Worm (Caenorhabditis elegans) whole organism, late embryonic: ENCODE measurements around the gene wrt-7.

Source experiments
- K02D7.2 ChIP-seq: sonication (generic microtip); optimal IDR thresholded peaks from 2 replicates; lab custom pipeline; 2017; ENCODE audit warnings: mild to moderate bottlenecking, missing genetic modification characterization, missing compliant biosample characterization
- K09A11.1 ChIP-seq: sonication (generic microtip); optimal IDR thresholded peaks from 2 replicates; lab custom pipeline; 2017; ENCODE audit warnings: antibody characterized with exemption, mild to moderate bottlenecking, missing genetic modification characterization, missing compliant biosample characterization; ENCODE audit not compliant: insufficient read depth
- ahr-1 ChIP-seq: sonication (generic microtip); optimal IDR thresholded peaks from 2 replicates; lab custom pipeline; 2016; ENCODE audit warnings: missing genetic modification characterization, missing compliant biosample characterization
- ama-1 ChIP-seq: fragments of 150-350 bp; optimal IDR thresholded peaks from 2 replicates; lab custom pipeline; 2014
- ceh-19 ChIP-seq: fragments of 200-800 bp; sonication (Bioruptor generic); optimal IDR thresholded peaks from 2 replicates; lab custom pipeline; 2018; ENCODE audit warnings: mild to moderate bottlenecking, missing genetic modification characterization, missing compliant biosample characterization
- ceh-22 ChIP-seq: sonication (generic microtip); optimal IDR thresholded peaks from 2 replicates; lab custom pipeline; 2017; ENCODE audit warnings: missing biosample characterization, missing genetic modification characterization
- ceh-30 ChIP-seq: fragments of 150-350 bp; optimal IDR thresholded peaks from 2 replicates; lab custom pipeline; 2014; ENCODE audit warnings: missing biosample characterization, missing genetic modification characterization
- ceh-45 ChIP-seq: fragments of 200-800 bp; sonication (Bioruptor generic); IDR thresholded peaks from 2 replicates; pipeline ENCODE4 v1.3.6; 2022; ENCODE audit warnings: missing genetic modification reagents, missing genetic modification characterization, missing compliant biosample characterization
- ceh-48 ChIP-seq: sonication (generic microtip); optimal IDR thresholded peaks from 2 replicates; lab custom pipeline; 2016; ENCODE audit warnings: missing genetic modification characterization, inconsistent platforms, missing compliant biosample characterization
- ceh-6 ChIP-seq: fragments of 200-800 bp; sonication (Bioruptor generic); optimal IDR thresholded peaks from 2 replicates; lab custom pipeline; 2018; ENCODE audit warnings: mild to moderate bottlenecking, missing genetic modification characterization, missing compliant biosample characterization
- dmd-4 ChIP-seq: sonication (generic microtip); optimal IDR thresholded peaks from 2 replicates; lab custom pipeline; 2016; ENCODE audit warnings: borderline replicate concordance, missing genetic modification characterization, missing compliant biosample characterization
- dve-1 ChIP-seq: sonication (generic microtip); optimal IDR thresholded peaks from 2 replicates; lab custom pipeline; 2017; ENCODE audit warnings: antibody characterized with exemption, mild to moderate bottlenecking, missing genetic modification characterization, missing compliant biosample characterization
- elt-2 ChIP-seq: sonication (generic microtip); optimal IDR thresholded peaks from 2 replicates; lab custom pipeline; 2016; ENCODE audit warnings: missing genetic modification reagents, missing genetic modification characterization, missing compliant biosample characterization
- eyg-1 ChIP-seq: sonication (generic microtip); optimal IDR thresholded peaks from 2 replicates; lab custom pipeline; 2016; ENCODE audit warnings: missing genotype, missing genetic modification characterization, missing compliant biosample characterization
- hlh-13 ChIP-seq: fragments of 200-800 bp; sonication (Bioruptor generic); optimal IDR thresholded peaks from 2 replicates; lab custom pipeline; 2018; ENCODE audit warnings: mild to moderate bottlenecking, missing genetic modification characterization, missing compliant biosample characterization
- hlh-15 ChIP-seq: sonication (generic microtip); optimal IDR thresholded peaks from 2 replicates; lab custom pipeline; 2016; ENCODE audit warnings: missing genetic modification characterization, missing compliant biosample characterization
- hlh-30 ChIP-seq: sonication (generic microtip); optimal IDR thresholded peaks from 2 replicates; lab custom pipeline; 2017; ENCODE audit warnings: antibody characterized with exemption, missing genetic modification characterization, missing compliant biosample characterization; ENCODE audit not compliant: insufficient read depth
- mec-3 ChIP-seq: sonication (generic microtip); optimal IDR thresholded peaks from 2 replicates; lab custom pipeline; 2016; ENCODE audit warnings: borderline replicate concordance, missing genetic modification characterization, missing compliant biosample characterization
- nfya-1 ChIP-seq: sonication (generic microtip); optimal IDR thresholded peaks from 2 replicates; lab custom pipeline; 2017; ENCODE audit warnings: missing genetic modification characterization, mild to moderate bottlenecking, missing compliant biosample characterization, antibody characterized with exemption, moderate library complexity
- nhr-11 ChIP-seq: fragments of 150-350 bp; optimal IDR thresholded peaks from 2 replicates; lab custom pipeline; 2014; ENCODE audit warnings: missing biosample characterization, missing genetic modification characterization
- nhr-232 ChIP-seq: sonication (generic microtip); optimal IDR thresholded peaks from 2 replicates; lab custom pipeline; 2016; ENCODE audit warnings: missing genetic modification characterization, missing compliant biosample characterization
- pag-3 ChIP-seq: sonication (generic microtip); optimal IDR thresholded peaks from 2 replicates; lab custom pipeline; 2016; ENCODE audit warnings: missing compliant biosample characterization, missing genetic modification characterization, borderline replicate concordance
- pat-9 ChIP-seq: fragments of 200-800 bp; sonication (Bioruptor generic); optimal IDR thresholded peaks from 2 replicates; lab custom pipeline; 2018; ENCODE audit warnings: mild to moderate bottlenecking, missing genetic modification characterization, moderate library complexity, missing compliant biosample characterization
- pax-1 ChIP-seq: fragments of 150-350 bp; optimal IDR thresholded peaks from 2 replicates; lab custom pipeline; 2014; ENCODE audit warnings: missing biosample characterization, missing genetic modification characterization
- pqm-1 ChIP-seq: sonication (generic microtip); optimal IDR thresholded peaks from 2 replicates; lab custom pipeline; 2016; ENCODE audit warnings: missing genetic modification characterization, missing compliant biosample characterization
- rnt-1 ChIP-seq: sonication (generic microtip); optimal IDR thresholded peaks from 2 replicates; lab custom pipeline; 2016; ENCODE audit warnings: missing genetic modification characterization, missing compliant biosample characterization
- tbx-2 ChIP-seq: sonication (generic microtip); optimal IDR thresholded peaks from 2 replicates; lab custom pipeline; 2016; ENCODE audit warnings: missing genetic modification characterization, missing compliant biosample characterization
- tbx-7 ChIP-seq: sonication (generic microtip); optimal IDR thresholded peaks from 2 replicates; lab custom pipeline; 2016; ENCODE audit warnings: missing genotype, missing genetic modification characterization, missing compliant biosample characterization
- ttx-3 ChIP-seq: sonication (generic microtip); optimal IDR thresholded peaks from 2 replicates; lab custom pipeline; 2016; ENCODE audit warnings: missing genetic modification reagents, missing genetic modification characterization, missing compliant biosample characterization
- unc-55 ChIP-seq: sonication (generic microtip); optimal IDR thresholded peaks from 2 replicates; lab custom pipeline; 2017; ENCODE audit warnings: missing biosample characterization, missing genetic modification reagents, missing genetic modification characterization
- unc-86 ChIP-seq: sonication (generic microtip); optimal IDR thresholded peaks from 2 replicates; lab custom pipeline; 2016; ENCODE audit warnings: missing genetic modification characterization, missing compliant biosample characterization
- zip-5 ChIP-seq: sonication (generic microtip); optimal IDR thresholded peaks from 2 replicates; lab custom pipeline; 2016; ENCODE audit warnings: missing genetic modification characterization, missing compliant biosample characterization

Gene wrt-7

ce11 chrV:15379817-15380216 lies 42.5 kb upstream of the wrt-7 start, which contains the start of gene srh-251:
srh-251 (minus strand) TSS chrV:15379917.
- no peak for TF ChIP-seq pat-9 (tag; lab: Kevin White, UChicago)
- no peak for TF ChIP-seq nhr-11 (tag; lab: Kevin White, UChicago)
- TF ChIP-seq tbx-2 (tag; lab: Kevin White, UChicago): no peak
- no peak for TF ChIP-seq nfya-1 (tag; lab: Kevin White, UChicago)
- no peak for TF ChIP-seq ceh-30 (tag; lab: Kevin White, UChicago)
- no peak for TF ChIP-seq hlh-15 (tag; lab: Kevin White, UChicago)
- no peak for TF ChIP-seq ceh-22 (tag; lab: Kevin White, UChicago)
- no peak for TF ChIP-seq tbx-7 (tag; lab: Kevin White, UChicago)
- no peak for TF ChIP-seq pax-1 (tag; lab: Kevin White, UChicago)
- TF ChIP-seq ahr-1 (tag; lab: Kevin White, UChicago): no peak

ce11 chrV:15377903-15378302 lies 40.6 kb upstream of the wrt-7 start, which contains the start of gene srh-122:
srh-122 (minus strand) TSS chrV:15378003.
- TF ChIP-seq ceh-22 (tag; lab: Kevin White, UChicago): no peak
- no peak for TF ChIP-seq pax-1 (tag; lab: Kevin White, UChicago)
- TF ChIP-seq nhr-232 (tag; lab: Kevin White, UChicago): no peak
- no peak for TF ChIP-seq mec-3
- no peak for TF ChIP-seq zip-5 (tag; lab: Kevin White, UChicago)
- TF ChIP-seq ceh-45 (GFP tag; lab: Robert Waterston, UW): no peak
- TF ChIP-seq ama-1 (lab: Kevin White, UChicago): no peak
- no peak for TF ChIP-seq K02D7.2 (tag; lab: Kevin White, UChicago)
- TF ChIP-seq dve-1: no peak
- TF ChIP-seq ttx-3 (tag; lab: Kevin White, UChicago): no peak

- TF ChIP-seq ceh-45 (GFP tag; lab: Robert Waterston, UW) (no peak), ceh-6 (GFP tag; lab: Kevin White, UChicago) (no peak), ceh-48 (tag; lab: Kevin White, UChicago) (no peak)
- TF ChIP-seq, all 69 proteins: peak for 0
Measured at ce11 chrV:15376223-15376622, 38.9 kb upstream of the wrt-7 start, which contains the start of gene srh-52. srh-52 (minus strand) TSS chrV:15376323.

ce11 chrV:15369707-15370106 lies 32.4 kb upstream of the wrt-7 start, which contains the start of gene nhr-269:
nhr-269 (minus strand) TSS chrV:15369807.
- TF ChIP-seq zip-5 (tag; lab: Kevin White, UChicago): no peak
- TF ChIP-seq ceh-22 (tag; lab: Kevin White, UChicago): no peak
- no peak for TF ChIP-seq pat-9 (tag; lab: Kevin White, UChicago)
- TF ChIP-seq unc-55: no peak
- no peak for TF ChIP-seq pqm-1 (tag; lab: Kevin White, UChicago)
- TF ChIP-seq eyg-1 (tag; lab: Kevin White, UChicago): no peak
- no peak for TF ChIP-seq dmd-4 (tag; lab: Kevin White, UChicago)
- TF ChIP-seq hlh-13 (GFP tag; lab: Kevin White, UChicago): no peak
- no peak for TF ChIP-seq pag-3
- no peak for TF ChIP-seq mec-3
- no peak for TF ChIP-seq ceh-19
- TF ChIP-seq tbx-7 (tag; lab: Kevin White, UChicago): no peak
- TF ChIP-seq dve-1: no peak
- TF ChIP-seq K02D7.2 (tag; lab: Kevin White, UChicago): no peak
- no peak for TF ChIP-seq hlh-30 (tag; lab: Kevin White, UChicago)
- TF ChIP-seq elt-2: no peak
- TF ChIP-seq rnt-1: no peak

- no peak for TF ChIP-seq unc-86 (tag; lab: Kevin White, UChicago)
- TF ChIP-seq hlh-30 (tag; lab: Kevin White, UChicago): no peak
- no peak for TF ChIP-seq K09A11.1 (tag; lab: Kevin White, UChicago)
- TF ChIP-seq eyg-1 (tag; lab: Kevin White, UChicago): no peak
- TF ChIP-seq ahr-1 (tag; lab: Kevin White, UChicago): no peak
- TF ChIP-seq nhr-11 (tag; lab: Kevin White, UChicago): no peak
Measured at ce11 chrV:15367770-15368169, 30.5 kb upstream of the wrt-7 start.
